Worm (Caenorhabditis elegans) whole organism, dauer: ENCODE measurements around the gene K02H11.9.

ENCODE experiments used
- unc-62 ChIP-seq: sonication (generic microtip); optimal IDR thresholded peaks from 2 replicates; lab custom pipeline; 2017; ENCODE audit warnings: missing biosample characterization, missing genetic modification reagents, missing genetic modification characterization

Gene K02H11.9

DNA sequence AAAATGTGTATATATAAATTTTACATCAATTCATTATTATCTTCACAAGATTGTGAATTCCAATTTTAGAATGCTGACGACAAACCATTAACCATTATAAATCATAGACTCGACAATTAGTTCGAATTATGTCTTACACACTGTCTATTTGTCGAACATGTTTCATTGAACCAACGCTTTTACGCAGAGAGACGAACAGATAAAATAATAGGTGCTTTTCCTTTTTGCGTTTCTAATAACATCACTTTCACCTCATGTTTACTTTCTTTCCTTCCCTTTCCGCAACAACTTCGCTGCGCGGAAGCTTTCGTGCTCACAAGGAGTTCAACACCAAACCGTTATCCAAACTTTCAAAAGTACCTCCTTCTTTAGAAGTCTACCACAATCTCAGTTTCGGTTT is 11.0 kb upstream of the K02H11.9 start, which contains the start of gene F52F10.2:
Gene F52F10.2, plus strand, starts transcription at position 301 of the 400 bp plus-strand sequence.
- TF ChIP-seq unc-62 (GFP tag; lab: Kevin White, UChicago) = no peak

DNA sequence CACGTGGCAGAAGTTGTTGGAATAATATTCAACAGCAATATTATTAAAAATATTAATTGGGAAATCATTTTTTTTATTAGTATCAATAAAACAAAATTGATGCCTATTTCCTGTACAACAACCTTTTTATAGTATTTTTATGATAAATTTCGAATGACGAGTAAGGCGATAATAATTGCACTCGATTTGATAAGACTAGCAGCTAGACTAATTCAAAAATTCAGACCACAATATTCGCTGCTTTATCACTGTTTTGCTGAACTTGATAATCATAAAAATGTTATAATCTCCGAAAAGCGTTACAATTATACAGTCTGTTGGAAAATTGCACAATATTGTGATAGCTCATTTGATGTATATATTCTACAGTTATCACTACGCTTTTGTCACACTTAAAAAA is 8.8 kb upstream of the K02H11.9 start, which contains the start of gene oac-32:
Gene oac-32, minus strand, starts transcription at position 90 of the 400 bp plus-strand sequence.
- no peak for TF ChIP-seq unc-62 (GFP tag; lab: Kevin White, UChicago)

DNA sequence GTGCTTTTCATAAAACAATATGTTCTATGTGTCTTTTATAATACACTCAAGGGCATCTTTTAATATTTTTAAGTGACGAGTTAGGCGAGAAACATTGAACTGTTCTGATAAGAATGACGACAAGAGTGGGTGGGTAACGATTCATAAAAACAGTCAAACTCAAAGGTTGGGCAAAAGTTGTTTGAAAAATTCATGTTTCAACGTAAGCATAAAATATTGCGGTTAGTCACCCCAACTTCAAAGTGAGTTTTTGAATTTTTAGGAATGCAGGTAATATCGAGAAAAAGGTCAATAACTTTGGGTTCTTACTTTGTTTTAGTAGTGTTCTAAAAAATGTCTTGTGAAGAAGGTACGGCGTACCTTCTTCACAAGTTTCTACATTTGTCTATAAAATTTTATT is 4.9 kb upstream of the K02H11.9 start, which contains the start of gene oac-31:
Gene oac-31, minus strand, starts transcription at position 101 of the 400 bp plus-strand sequence.
- no peak for TF ChIP-seq unc-62 (GFP tag; lab: Kevin White, UChicago)

DNA sequence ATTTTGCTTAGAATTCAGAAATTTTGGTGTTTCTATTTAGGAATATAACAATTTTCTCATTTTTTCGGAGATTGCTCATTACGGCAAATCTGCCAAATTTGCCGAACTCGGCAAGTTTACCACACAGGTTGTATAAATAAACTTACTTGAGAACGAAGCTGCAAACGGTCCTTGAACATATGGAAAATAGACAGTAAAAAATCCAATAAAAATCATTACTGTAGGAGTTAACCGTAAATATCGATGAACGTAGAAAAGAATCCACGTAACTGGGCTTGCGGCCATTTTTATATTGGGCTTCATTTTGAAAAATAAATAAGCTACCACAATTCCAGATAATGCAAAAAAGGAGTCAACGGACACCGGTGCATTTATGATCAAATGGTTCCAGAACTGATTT is 3.4 kb upstream of the K02H11.9 start:
- TF ChIP-seq unc-62 (GFP tag; lab: Kevin White, UChicago) = no peak

DNA sequence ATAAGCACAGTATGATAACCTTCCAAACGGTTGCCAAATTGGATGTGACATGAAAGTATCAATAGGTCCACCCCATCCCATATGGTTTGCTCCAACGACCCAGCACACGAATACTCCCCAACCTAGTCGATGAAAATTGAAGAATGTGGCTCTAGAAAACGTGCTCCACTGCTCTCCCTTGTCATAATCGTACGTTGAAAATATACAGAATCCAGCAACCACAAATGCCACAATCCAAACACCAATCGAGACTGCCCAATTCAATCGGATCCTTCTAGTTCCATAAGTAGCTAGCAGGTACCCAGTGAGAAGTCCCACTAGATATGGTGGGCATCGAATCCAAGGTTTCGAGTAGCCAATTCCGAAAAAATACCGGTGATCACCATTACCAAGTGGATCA is 2.0 kb upstream of the K02H11.9 start:
- no peak for TF ChIP-seq unc-62 (GFP tag; lab: Kevin White, UChicago)

DNA sequence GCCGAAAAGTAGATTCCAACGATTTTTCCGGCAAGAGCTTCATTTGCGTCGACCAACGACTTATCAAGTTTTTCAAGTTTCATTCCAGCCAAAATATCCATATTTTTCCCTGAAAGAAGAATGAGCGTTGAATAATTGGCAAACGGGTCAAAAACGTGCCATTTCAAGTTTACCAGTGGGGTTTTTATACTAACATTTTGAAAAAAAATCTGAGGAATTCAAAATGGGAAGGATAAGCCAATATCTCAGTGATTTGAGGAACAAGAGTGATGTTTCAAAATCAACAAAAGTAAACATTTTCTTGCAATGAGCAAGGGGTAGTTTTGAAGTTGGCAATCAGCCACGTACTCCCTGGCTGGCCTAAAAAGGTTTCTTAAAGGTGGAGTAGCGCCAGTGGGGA is 2.6 kb downstream of the K02H11.9 start, which contains the start of gene trx-5:
Gene trx-5, minus strand, starts transcription at position 101 of the 400 bp plus-strand sequence.
- no peak for TF ChIP-seq unc-62 (GFP tag; lab: Kevin White, UChicago)

DNA sequence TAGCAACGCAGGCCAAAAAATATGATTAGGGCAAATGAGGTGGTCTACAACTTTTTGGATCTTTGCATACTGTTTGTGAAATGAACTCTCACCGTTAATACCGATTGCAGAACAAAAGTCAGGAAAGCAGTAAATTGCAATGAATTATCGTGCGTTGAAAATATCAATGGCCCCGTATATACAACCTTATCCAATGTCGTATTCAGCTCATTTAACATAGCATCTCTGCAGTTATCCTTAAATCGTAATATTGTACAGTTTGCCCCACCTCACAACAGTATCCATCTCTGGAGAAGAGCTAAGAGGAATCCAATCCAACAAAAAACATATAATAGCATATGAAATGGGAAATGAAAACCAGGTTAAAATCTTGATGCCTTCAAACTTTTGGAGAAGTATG is 4.4 kb downstream of the K02H11.9 start:
- TF ChIP-seq unc-62 (GFP tag; lab: Kevin White, UChicago) = no peak

DNA sequence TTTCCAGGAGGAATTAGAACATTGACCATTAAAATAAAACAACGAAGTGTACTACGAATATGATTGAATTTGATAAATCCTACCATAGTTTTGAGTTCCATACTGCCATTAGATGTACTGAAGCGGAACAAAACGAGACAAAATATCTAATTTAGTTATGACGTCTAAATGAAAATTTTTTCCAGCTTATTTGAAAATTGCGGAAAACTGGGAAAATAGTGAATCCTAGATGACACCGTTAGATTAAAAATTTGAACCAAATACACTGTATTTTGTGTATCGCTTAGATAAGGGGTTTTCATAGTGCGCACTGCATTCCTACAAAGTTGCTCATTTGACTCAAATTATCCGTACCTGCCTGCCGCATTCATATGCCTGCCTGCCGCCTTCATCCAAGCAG is 5.7 kb downstream of the K02H11.9 start, which contains the start of gene K02H11.4:
Gene K02H11.4, minus strand, starts transcription at position 101 of the 400 bp plus-strand sequence.
- TF ChIP-seq unc-62 (GFP tag; lab: Kevin White, UChicago) = no peak

DNA sequence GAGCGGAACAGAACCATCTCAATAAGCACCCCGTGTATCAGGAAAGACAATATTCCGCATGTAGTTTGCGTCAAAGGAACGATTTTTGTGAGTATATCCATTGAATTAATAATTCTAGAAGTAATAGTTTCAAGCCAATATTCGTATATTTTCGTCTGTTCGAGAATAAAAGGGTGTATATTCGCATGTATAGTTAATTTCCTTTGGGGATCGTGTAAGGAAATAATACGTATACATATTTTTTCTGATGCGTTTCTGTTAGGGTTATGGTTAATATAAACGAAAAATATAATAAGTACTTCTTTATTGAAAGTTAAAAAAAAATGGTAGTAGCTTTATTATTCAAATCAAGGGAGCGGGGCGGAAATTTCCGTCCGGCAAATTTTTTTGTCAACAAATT is 8.9 kb downstream of the K02H11.9 start, which contains the start of gene str-236:
Gene str-236, minus strand, starts transcription at position 101 of the 400 bp plus-strand sequence.
- TF ChIP-seq unc-62 (GFP tag; lab: Kevin White, UChicago) = no peak

DNA sequence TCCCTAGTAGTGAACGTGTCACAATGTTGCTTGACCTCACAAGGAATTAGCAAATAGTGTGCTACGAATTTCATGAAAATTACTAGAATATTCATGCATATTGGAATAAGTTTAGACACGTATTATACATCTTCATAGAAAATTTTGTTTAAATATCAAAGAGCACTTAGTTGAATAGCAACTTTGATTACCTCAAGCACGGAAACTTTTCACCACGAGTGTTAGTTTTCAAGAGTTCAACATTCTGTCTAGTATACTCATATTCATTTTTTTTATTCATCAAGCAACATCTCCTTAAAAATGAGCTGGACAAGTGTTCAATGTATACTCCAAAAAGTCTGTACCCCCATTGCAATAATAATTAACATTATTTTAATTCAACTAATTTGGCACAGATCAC is 14.4 kb downstream of the K02H11.9 start, which contains the start of gene str-243:
Gene str-243, plus strand, starts transcription at position 301 of the 400 bp plus-strand sequence.
- no peak for TF ChIP-seq unc-62 (GFP tag; lab: Kevin White, UChicago)

DNA sequence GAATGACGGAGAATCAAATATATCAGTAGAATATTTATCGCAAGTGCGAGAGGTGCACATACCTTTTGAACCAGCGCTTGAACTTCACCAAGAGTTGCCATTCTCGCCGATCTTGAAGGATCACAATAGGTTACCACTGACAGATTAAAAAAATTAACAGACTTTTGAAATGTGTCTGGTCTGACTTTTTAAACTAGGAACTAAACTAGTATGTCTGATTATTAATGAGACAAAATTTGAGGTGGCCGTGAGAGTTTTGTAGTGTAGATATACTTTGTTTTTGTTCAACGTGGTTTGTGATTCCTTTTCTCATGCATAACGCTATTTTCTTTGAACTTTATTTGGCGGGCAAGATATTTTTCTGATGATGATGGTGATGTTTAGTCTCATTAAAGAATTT is 15.0 kb downstream of the K02H11.9 start, which contains the start of gene str-240:
Gene str-240, minus strand, starts transcription at position 101 of the 400 bp plus-strand sequence.
- TF ChIP-seq unc-62 (GFP tag; lab: Kevin White, UChicago) = no peak

DNA sequence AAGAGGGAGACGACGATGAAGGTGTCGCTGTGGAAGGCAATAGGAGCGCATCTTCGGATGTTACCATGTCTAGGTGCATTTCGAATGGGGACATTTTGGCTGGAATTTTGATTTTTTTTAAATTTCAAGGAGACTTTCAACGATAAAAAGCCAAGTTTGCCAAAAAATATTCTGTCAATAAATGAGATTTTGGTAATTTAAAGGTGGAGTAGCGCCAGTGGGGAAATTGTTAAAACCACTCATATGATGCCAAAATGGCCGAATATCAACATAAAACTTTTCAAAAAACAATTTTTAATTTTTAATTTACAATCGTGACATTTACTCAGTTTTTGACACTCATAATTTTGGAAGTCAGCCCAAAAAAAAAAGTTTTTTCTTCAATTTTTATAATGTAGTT is 25.3 kb downstream of the K02H11.9 start, which contains the start of gene nhr-260:
Gene nhr-260, minus strand, starts transcription at position 101 of the 400 bp plus-strand sequence.
- no peak for TF ChIP-seq unc-62 (GFP tag; lab: Kevin White, UChicago)

DNA sequence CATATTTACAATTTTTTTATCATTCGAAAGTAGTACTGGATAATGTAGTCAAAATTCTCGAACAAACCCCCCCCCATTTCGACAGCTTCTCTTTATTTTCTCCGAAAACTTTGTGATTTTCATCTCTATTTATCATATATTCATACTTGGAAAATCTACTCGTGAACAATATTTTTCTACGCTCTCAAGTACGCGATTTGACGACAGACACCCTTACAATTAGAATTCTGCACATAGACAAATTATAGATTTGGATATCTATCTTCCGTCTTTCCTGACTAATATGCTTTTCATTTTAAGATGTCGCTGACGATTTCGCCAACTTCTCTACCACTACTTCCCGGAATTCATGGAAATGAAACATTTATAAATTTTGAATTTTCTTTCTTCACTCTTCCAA is 30.9 kb downstream of the K02H11.9 start, which contains the start of gene sru-28:
Gene sru-28, plus strand, starts transcription at position 301 of the 400 bp plus-strand sequence.
- no peak for TF ChIP-seq unc-62 (GFP tag; lab: Kevin White, UChicago)

DNA sequence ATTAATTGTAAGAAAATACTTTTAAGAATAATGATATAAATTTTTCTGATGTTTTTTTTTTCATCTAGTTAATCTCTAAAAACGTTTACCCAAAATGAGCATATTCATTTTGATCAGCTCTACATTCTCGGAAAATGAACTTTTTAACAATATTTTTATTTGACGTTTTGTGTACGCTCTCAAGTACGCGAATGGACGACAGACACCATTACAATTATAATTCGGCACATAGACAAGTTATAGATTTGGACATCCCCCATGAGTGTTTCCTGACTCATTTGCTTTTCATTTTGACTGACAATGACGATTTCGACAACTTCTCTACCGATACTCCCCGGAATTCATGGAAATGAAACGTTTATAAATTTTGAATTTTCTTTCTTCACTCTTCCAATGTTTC is 37.7 kb downstream of the K02H11.9 start, which contains the start of gene sru-27:
Gene sru-27, plus strand, starts transcription at position 301 of the 400 bp plus-strand sequence.
- no peak for TF ChIP-seq unc-62 (GFP tag; lab: Kevin White, UChicago)

DNA sequence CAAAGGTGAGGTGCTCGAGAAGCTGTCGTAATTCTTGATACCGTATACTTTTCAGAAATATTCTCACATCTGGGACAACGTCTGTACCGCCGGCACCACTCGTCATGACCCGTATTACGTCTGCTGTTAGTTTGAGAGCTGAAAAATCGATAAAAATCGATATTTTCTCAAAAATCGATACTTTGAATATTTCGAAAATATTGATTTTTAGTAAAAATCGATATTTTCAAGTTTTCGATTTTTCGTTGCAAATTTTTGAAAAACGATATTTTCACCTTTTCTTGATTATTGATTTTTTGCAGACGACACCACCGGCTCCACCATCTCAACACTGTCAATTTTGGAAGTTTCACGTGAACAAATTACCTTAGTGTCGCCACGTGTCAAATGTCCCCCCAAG is 41.1 kb downstream of the K02H11.9 start:
- TF ChIP-seq unc-62 (GFP tag; lab: Kevin White, UChicago) = no peak

DNA sequence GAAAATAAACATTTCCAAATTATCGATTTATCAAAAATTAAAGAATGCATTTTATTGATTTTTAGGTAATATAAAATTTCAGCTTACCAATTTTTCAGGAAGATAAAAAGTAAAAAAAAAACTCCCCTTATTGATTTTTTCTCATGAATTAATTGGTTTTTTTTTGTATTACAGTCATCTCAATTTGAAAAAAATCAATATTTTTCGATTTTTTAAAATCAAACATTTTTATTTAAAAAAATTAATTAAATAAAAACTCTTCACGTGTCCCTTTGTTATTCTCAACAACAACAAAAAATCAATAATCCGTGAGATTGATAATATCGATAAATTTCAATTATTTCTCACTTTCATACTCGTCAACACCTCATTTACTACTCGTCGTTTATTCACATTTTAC is 41.5 kb downstream of the K02H11.9 start, which contains the start of gene C38C3.3:
Gene C38C3.3, plus strand, starts transcription at position 301 of the 400 bp plus-strand sequence.
- TF ChIP-seq unc-62 (GFP tag; lab: Kevin White, UChicago) = no peak

DNA sequence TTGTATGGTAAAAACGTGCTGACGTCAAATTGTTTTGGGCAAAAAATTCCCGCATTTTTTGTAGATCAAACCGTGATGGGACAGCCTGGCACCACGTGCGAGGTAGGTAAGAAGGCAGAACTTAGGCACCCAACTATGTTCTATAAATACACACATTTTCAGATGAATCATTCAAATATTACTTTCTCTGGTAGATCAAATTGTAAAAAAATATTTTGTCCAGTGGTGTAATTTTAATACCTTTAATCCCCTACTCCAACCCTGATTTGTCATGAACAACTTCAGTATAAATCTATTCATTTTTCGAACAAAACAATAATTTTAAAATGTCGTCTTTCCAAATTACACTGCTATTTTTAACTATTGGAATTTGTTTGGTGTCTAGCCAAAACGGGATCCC is 42.4 kb downstream of the K02H11.9 start, which contains the start of gene spig-7:
Gene spig-7, plus strand, starts transcription at position 301 of the 400 bp plus-strand sequence.
- TF ChIP-seq unc-62 (GFP tag; lab: Kevin White, UChicago) = no peak
